Worm (Caenorhabditis elegans) whole organism, L4/young adult: Measurements from ENCODE around the gene T28B11.1.

Experiments used
- W03F9.2 ChIP-seq: fragments of 150-350 bp; optimal IDR thresholded peaks from 2 replicates; lab custom pipeline; 2014; ENCODE audit warnings: missing biosample characterization, missing genetic modification characterization
- dao-5 ChIP-seq: sonication (generic microtip); optimal IDR thresholded peaks from 2 replicates; lab custom pipeline; 2016; ENCODE audit warnings: missing genotype, missing genetic modification characterization, moderate library complexity, missing compliant biosample characterization
- him-1 ChIP-seq: sonication (generic microtip); optimal IDR thresholded peaks from 2 replicates; lab custom pipeline; 2016; ENCODE audit warnings: missing genotype, missing genetic modification reagents, missing genetic modification characterization, missing compliant biosample characterization

ce11 chrV:10716865-10717713, 15.1 kb downstream of the T28B11.1 start:
- TF ChIP-seq him-1 (tag; lab: Kevin White, UChicago) (no peak), W03F9.2 (no peak), dao-5 (tag; lab: Kevin White, UChicago) (no peak)
